Worm (Caenorhabditis elegans) whole organism, late embryonic: Measurements from ENCODE around the gene hlh-31.

Experiments
- F13H6.1 ChIP-seq: sonication (generic microtip); optimal IDR thresholded peaks from 2 replicates; lab custom pipeline; 2016; ENCODE audit warnings: missing genetic modification characterization, missing compliant biosample characterization
- K09A11.1 ChIP-seq: sonication (generic microtip); optimal IDR thresholded peaks from 2 replicates; lab custom pipeline; 2017; ENCODE audit warnings: antibody characterized with exemption, mild to moderate bottlenecking, missing genetic modification characterization, missing compliant biosample characterization; ENCODE audit not compliant: insufficient read depth
- ama-1 ChIP-seq: fragments of 150-350 bp; optimal IDR thresholded peaks from 2 replicates; lab custom pipeline; 2014
- ceh-24 ChIP-seq: sonication (generic microtip); optimal IDR thresholded peaks from 2 replicates; lab custom pipeline; 2016; ENCODE audit warnings: mild to moderate bottlenecking, missing genetic modification characterization, missing compliant biosample characterization
- ceh-34 ChIP-seq: sonication (generic microtip); optimal IDR thresholded peaks from 2 replicates; lab custom pipeline; 2016; ENCODE audit warnings: mild to moderate bottlenecking, missing genetic modification characterization, missing compliant biosample characterization
- ceh-9 ChIP-seq: sonication (generic microtip); optimal IDR thresholded peaks from 2 replicates; lab custom pipeline; 2016; ENCODE audit warnings: mild to moderate bottlenecking, missing genetic modification characterization, inconsistent platforms, missing compliant biosample characterization
- fkh-10 ChIP-seq: fragments of 150-350 bp; optimal IDR thresholded peaks from 2 replicates; lab custom pipeline; 2014; ENCODE audit warnings: missing biosample characterization, missing genetic modification reagents, missing genetic modification characterization
- gmeb-2 ChIP-seq: sonication (generic microtip); optimal IDR thresholded peaks from 2 replicates; lab custom pipeline; 2016; ENCODE audit warnings: missing genetic modification characterization, inconsistent platforms, missing compliant biosample characterization
- hlh-15 ChIP-seq: sonication (generic microtip); optimal IDR thresholded peaks from 2 replicates; lab custom pipeline; 2016; ENCODE audit warnings: missing genetic modification characterization, missing compliant biosample characterization
- nhr-11 ChIP-seq: fragments of 150-350 bp; optimal IDR thresholded peaks from 2 replicates; lab custom pipeline; 2014; ENCODE audit warnings: missing biosample characterization, missing genetic modification characterization
- npax-4 ChIP-seq: sonication (generic microtip); optimal IDR thresholded peaks from 2 replicates; lab custom pipeline; 2016; ENCODE audit warnings: missing genetic modification characterization, missing compliant biosample characterization
- pqm-1 ChIP-seq: sonication (generic microtip); optimal IDR thresholded peaks from 2 replicates; lab custom pipeline; 2016; ENCODE audit warnings: missing genetic modification characterization, missing compliant biosample characterization
- unc-55 ChIP-seq: sonication (generic microtip); optimal IDR thresholded peaks from 2 replicates; lab custom pipeline; 2017; ENCODE audit warnings: missing biosample characterization, missing genetic modification reagents, missing genetic modification characterization
- unc-86 ChIP-seq: sonication (generic microtip); optimal IDR thresholded peaks from 2 replicates; lab custom pipeline; 2016; ENCODE audit warnings: missing genetic modification characterization, missing compliant biosample characterization

DNA sequence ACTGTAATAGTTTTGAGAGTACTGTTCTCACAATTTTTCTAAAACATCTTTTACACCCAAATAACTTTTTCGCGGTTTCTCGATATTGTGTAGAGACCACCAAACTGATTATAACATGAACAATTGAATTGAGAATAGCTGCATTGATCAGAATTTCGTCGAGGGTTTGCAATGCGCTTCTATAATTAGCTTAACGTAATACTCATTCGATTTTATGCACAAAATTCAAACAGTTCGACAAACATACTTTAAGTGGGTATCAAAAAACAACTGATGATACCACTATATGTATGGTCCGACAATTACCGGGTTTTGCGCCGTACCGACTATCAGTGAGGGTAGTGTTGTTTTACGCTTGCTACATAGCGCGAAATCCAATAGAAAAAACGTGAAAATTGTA lies 20.6 kb upstream of the hlh-31 start:
- TF ChIP-seq gmeb-2 (tag; lab: Kevin White, UChicago) (no peak), pqm-1 (tag; lab: Kevin White, UChicago) (no peak), unc-86 (tag; lab: Kevin White, UChicago) (no peak), ama-1 (no peak), K09A11.1 (tag; lab: Kevin White, UChicago) (no peak), ceh-24 (tag; lab: Kevin White, UChicago) (no peak), ceh-9 (tag; lab: Kevin White, UChicago) (no peak), ceh-34 (tag; lab: Kevin White, UChicago) (no peak), hlh-15 (tag; lab: Kevin White, UChicago) (no peak), unc-55 (GFP tag; lab: Kevin White, UChicago) (no peak), fkh-10 (no peak), npax-4 (tag; lab: Kevin White, UChicago) (no peak), nhr-11 (tag; lab: Kevin White, UChicago) (no peak), F13H6.1 (no peak)
